Worm (Caenorhabditis elegans): ENCODE measurements around the gene Y59A8B.19.

- TF ChIP-seq eor-1 (tag; optimal IDR thresholded peaks at IDR 0.05) (no peak), ceh-82 (tag; optimal IDR thresholded peaks at IDR 0.05) (no peak)
These were observed 1.6 kb downstream of the Y59A8B.19 start for ce11 chrV:18008680-18009079.
